Worm (Caenorhabditis elegans) whole organism, L4 larva: ENCODE data around the gene W06A7.4.

ENCODE experiments used
- F26F4.8 ChIP-seq: fragments of 200-800 bp; sonication (Bioruptor generic); conservative IDR thresholded peaks from 2 replicates; pipeline ENCODE4 v1.3.6; 2022; ENCODE audit warnings: missing genetic modification characterization, missing compliant biosample characterization
- Y105C5A.15 ChIP-seq: fragments of 200-800 bp; sonication (Bioruptor generic); IDR thresholded peaks from 2 replicates; pipeline ENCODE4 v1.3.6; 2022; ENCODE audit warnings: missing genetic modification characterization, missing compliant biosample characterization
- Y75B8A.6 ChIP-seq: fragments of 200-800 bp; sonication (Bioruptor generic); IDR thresholded peaks from 2 replicates; pipeline ENCODE4 v1.3.6; 2022; ENCODE audit warnings: missing genetic modification reagents, missing genetic modification characterization, missing compliant biosample characterization
- ceh-20 ChIP-seq: fragments of 200-800 bp; sonication (Bioruptor generic); IDR thresholded peaks from 2 replicates; pipeline ENCODE4 v1.3.6; 2022; ENCODE audit warnings: missing genetic modification reagents, missing genetic modification characterization, missing compliant biosample characterization
- ceh-32 ChIP-seq: sonication (generic microtip); optimal IDR thresholded peaks from 2 replicates; lab custom pipeline; 2016; ENCODE audit warnings: mild to moderate bottlenecking, missing genetic modification characterization, missing compliant biosample characterization; ENCODE audit not compliant: poor library complexity
- dmd-6 ChIP-seq: fragments of 200-800 bp; sonication (Bioruptor generic); IDR thresholded peaks from 2 replicates; pipeline ENCODE4 v1.3.6; 2022; ENCODE audit warnings: missing genetic modification reagents, missing genetic modification characterization, missing compliant biosample characterization
- hlh-11 ChIP-seq: fragments of 200-800 bp; sonication (Bioruptor generic); optimal IDR thresholded peaks from 2 replicates; lab custom pipeline; 2018; ENCODE audit warnings: mild to moderate bottlenecking, missing genetic modification characterization, missing compliant biosample characterization
- lin-13 ChIP-seq: fragments of 150-350 bp; optimal IDR thresholded peaks from 2 replicates; lab custom pipeline; 2014; ENCODE audit warnings: missing biosample characterization, missing genetic modification reagents, missing genetic modification characterization
- lin-38 ChIP-seq: fragments of 200-800 bp; sonication (Bioruptor generic); IDR thresholded peaks from 2 replicates; pipeline ENCODE4 v1.3.6; 2022; ENCODE audit warnings: missing genetic modification reagents, missing genetic modification characterization, missing compliant biosample characterization
- nhr-11 ChIP-seq: fragments of 150-350 bp; optimal IDR thresholded peaks from 2 replicates; lab custom pipeline; 2014; ENCODE audit warnings: missing biosample characterization, missing genetic modification characterization
- sdz-12 ChIP-seq: fragments of 200-800 bp; sonication (Bioruptor generic); optimal IDR thresholded peaks from 2 replicates; lab custom pipeline; 2018; ENCODE audit warnings: mild to moderate bottlenecking, missing genetic modification characterization, missing compliant biosample characterization
- ztf-11 ChIP-seq: fragments of 150-350 bp; optimal IDR thresholded peaks from 2 replicates; lab custom pipeline; 2014; ENCODE audit warnings: missing biosample characterization, missing genetic modification characterization

- TF ChIP-seq Y105C5A.15 (GFP tag; lab: Robert Waterston, UW) (no peak), hlh-11 (tag; lab: Kevin White, UChicago) (no peak), ceh-32 (no peak), sdz-12 (peak; percentile 5), ztf-11 (tag; lab: Kevin White, UChicago) (no peak), ceh-20 (GFP tag; lab: Robert Waterston, UW) (no peak), lin-38 (GFP tag; lab: Robert Waterston, UW) (peak; percentile 36; the same call in 1 of the 2 replicates), nhr-11 (tag; lab: Kevin White, UChicago) (no peak), lin-13 (no peak), F26F4.8 (GFP tag; lab: Robert Waterston, UW) (no peak), Y75B8A.6 (GFP tag; lab: Robert Waterston, UW) (no peak), dmd-6 (GFP tag; lab: Robert Waterston, UW) (no peak)
These were observed 8.6 kb downstream of the W06A7.4 start for ce11 chrV:14832789-14833187.
